Worm (Caenorhabditis elegans) whole organism, mixed stage, embryonic: ENCODE measurements around the gene prp-19.

Experiments used
- M03D4.4 ChIP-seq: sonication (generic microtip); optimal IDR thresholded peaks from 2 replicates; lab custom pipeline; 2017; ENCODE audit warnings: mild to moderate bottlenecking, missing genetic modification characterization, missing compliant biosample characterization
- blmp-1 ChIP-seq: fragments of 150-350 bp; optimal IDR thresholded peaks from 2 replicates; lab custom pipeline; 2014; ENCODE audit warnings: missing biosample characterization, missing genetic modification characterization
- ceh-43 ChIP-seq: fragments of 200-800 bp; sonication (Bioruptor generic); optimal IDR thresholded peaks from 2 replicates; lab custom pipeline; 2018; ENCODE audit warnings: mild to moderate bottlenecking, missing genetic modification characterization, moderate library complexity, missing compliant biosample characterization
- cnd-1 ChIP-seq: fragments of 200-800 bp; sonication (Bioruptor generic); optimal IDR thresholded peaks from 2 replicates; lab custom pipeline; 2018; ENCODE audit warnings: mild to moderate bottlenecking, missing genetic modification characterization, missing compliant biosample characterization
- elt-1 ChIP-seq: sonication (generic microtip); optimal IDR thresholded peaks from 2 replicates; lab custom pipeline; 2017; ENCODE audit warnings: missing genetic modification characterization, mild to moderate bottlenecking, missing compliant biosample characterization, antibody characterized with exemption, moderate library complexity, borderline replicate concordance; ENCODE audit not compliant: insufficient read depth
- elt-3 ChIP-seq: fragments of 150-350 bp; optimal IDR thresholded peaks from 2 replicates; lab custom pipeline; 2014; ENCODE audit warnings: missing biosample characterization, missing genetic modification characterization
- lin-13 ChIP-seq: fragments of 150-350 bp; optimal IDR thresholded peaks from 2 replicates; lab custom pipeline; 2014; ENCODE audit warnings: missing biosample characterization, missing genetic modification characterization
- lsy-2 ChIP-seq: fragments of 150-350 bp; optimal IDR thresholded peaks from 2 replicates; lab custom pipeline; 2014; ENCODE audit warnings: missing biosample characterization, missing genetic modification characterization
- mab-5 ChIP-seq: fragments of 150-350 bp; optimal IDR thresholded peaks from 2 replicates; lab custom pipeline; 2014; ENCODE audit warnings: missing biosample characterization, missing genetic modification characterization
- nhr-237 ChIP-seq: fragments of 150-350 bp; optimal IDR thresholded peaks from 2 replicates; lab custom pipeline; 2014; ENCODE audit warnings: missing biosample characterization, missing genetic modification characterization
- pha-4 ChIP-seq: fragments of 150-350 bp; optimal IDR thresholded peaks from 2 replicates; lab custom pipeline; 2018; ENCODE audit warnings: missing biosample characterization, missing genetic modification reagents, missing genetic modification characterization
- unc-39 ChIP-seq: fragments of 150-350 bp; optimal IDR thresholded peaks from 2 replicates; lab custom pipeline; 2014; ENCODE audit warnings: missing biosample characterization, missing genetic modification characterization
- unc-62 ChIP-seq: fragments of 150-350 bp; optimal IDR thresholded peaks from 2 replicates; lab custom pipeline; 2014; ENCODE audit warnings: missing biosample characterization, missing genetic modification reagents, missing genetic modification characterization
- ztf-11 ChIP-seq: fragments of 150-350 bp; optimal IDR thresholded peaks from 2 replicates; lab custom pipeline; 2014; ENCODE audit warnings: missing biosample characterization, missing genetic modification characterization

ce11 chrIII:5165745-5166144, 6.1 kb downstream of the prp-19 start:
- no peak for TF ChIP-seq cnd-1
- no peak for TF ChIP-seq lin-13 (tag; lab: Kevin White, UChicago)
- no peak for TF ChIP-seq lsy-2 (tag; lab: Kevin White, UChicago)
- TF ChIP-seq elt-1: no peak
- no peak for TF ChIP-seq elt-3 (tag; lab: Kevin White, UChicago)
- TF ChIP-seq mab-5: no peak
- no peak for TF ChIP-seq M03D4.4 (tag; lab: Kevin White, UChicago)
- TF ChIP-seq unc-62 (GFP tag; lab: Kevin White, UChicago): no peak
- no peak for TF ChIP-seq pha-4 (tag; lab: Kevin White, UChicago)
- TF ChIP-seq nhr-237 (tag; lab: Kevin White, UChicago): no peak
- no peak for TF ChIP-seq blmp-1 (tag; lab: Kevin White, UChicago)
- TF ChIP-seq ceh-43: no peak
- no peak for TF ChIP-seq ztf-11 (tag; lab: Kevin White, UChicago)
- TF ChIP-seq unc-39: no peak
